Worm (Caenorhabditis elegans) whole organism, early embryonic: Measurements from ENCODE around the gene twk-18.

Source experiments
- ama-1 ChIP-seq: fragments of 150-350 bp; optimal IDR thresholded peaks from 2 replicates; lab custom pipeline; 2014
- ceh-36 ChIP-seq: sonication (generic microtip); optimal IDR thresholded peaks from 2 replicates; lab custom pipeline; 2016; ENCODE audit warnings: missing genetic modification characterization, inconsistent platforms, missing compliant biosample characterization
- pes-1 ChIP-seq: fragments of 200-800 bp; sonication (Bioruptor generic); IDR thresholded peaks from 2 replicates; pipeline ENCODE4 v1.3.6; 2022; ENCODE audit warnings: missing genetic modification reagents, missing genetic modification characterization, missing compliant biosample characterization
- sea-1 ChIP-seq: fragments of 200-800 bp; sonication (Bioruptor generic); conservative IDR thresholded peaks from 2 replicates; pipeline ENCODE4 v1.3.6; 2022; ENCODE audit warnings: missing genetic modification characterization, missing compliant biosample characterization
- tra-4 ChIP-seq: sonication (generic microtip); optimal IDR thresholded peaks from 2 replicates; lab custom pipeline; 2017; ENCODE audit warnings: missing genetic modification characterization, missing compliant biosample characterization

DNA sequence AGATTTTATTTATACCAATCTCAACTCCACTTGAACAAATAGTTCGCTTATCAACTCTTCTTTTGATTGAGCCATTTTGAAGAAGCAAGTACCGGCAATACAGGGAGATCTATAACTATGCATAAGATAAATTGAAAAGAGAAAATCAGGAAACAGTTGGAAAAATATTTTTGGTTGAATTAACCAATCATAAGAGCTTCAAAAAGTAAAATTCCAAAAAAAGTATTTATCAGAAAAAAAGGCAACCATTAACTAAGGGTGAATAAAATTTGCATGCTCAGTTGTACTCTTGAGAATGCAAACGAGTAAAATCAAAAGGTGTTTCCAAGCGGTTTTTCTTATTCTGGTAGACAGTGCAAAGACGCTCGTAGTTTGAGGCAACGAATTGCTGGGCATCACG is 33.7 kb downstream of the twk-18 start, which contains the start of gene T25B6.5:
- TF ChIP-seq pes-1 (GFP tag; lab: Robert Waterston, UW) (no peak), ama-1 (no peak), ceh-36 (tag; lab: Kevin White, UChicago) (no peak), tra-4 (tag; lab: Kevin White, UChicago) (no peak), sea-1 (GFP tag; lab: Robert Waterston, UW) (no peak)
